Worm (Caenorhabditis elegans): ENCODE measurements around the gene sre-49.

Gene sre-49

ce11 chrII:12344787-12345186, 26.1 kb downstream of the sre-49 start, which contains the start of gene C44C11.6 (continued):
- TF ChIP-seq T26A8.4 (GFP tag; IDR thresholded peaks at IDR 0.05): 0 out of 2 replicates have a peak, but pooled peaks have one; percentile 38
- TF ChIP-seq Y105C5A.15 (GFP tag; IDR thresholded peaks at IDR 0.05): no peak
- 0 out of 2 replicates have a peak, but pooled peaks have one; percentile 26 for TF ChIP-seq zfp-3 (GFP tag; conservative IDR thresholded peaks at IDR 0.05)
- no peak for TF ChIP-seq ceh-32 (tag; optimal IDR thresholded peaks at IDR 0.05; ENCODE audit: poor library complexity)

- TF ChIP-seq php-3 (GFP tag; IDR thresholded peaks at IDR 0.05): 0 out of 2 replicates have a peak, but pooled peaks have one; percentile 12
- peak; percentile 26 for TF ChIP-seq mes-2 (tag; optimal IDR thresholded peaks at IDR 0.05; ENCODE audit: poor library complexity, severe bottlenecking)
- no peak for TF ChIP-seq ztf-11 (tag; optimal IDR thresholded peaks at IDR 0.05)
- peak; percentile 33; the same call in 1 of the 2 replicates for TF ChIP-seq ceh-44 (GFP tag; IDR thresholded peaks at IDR 0.05)
- TF ChIP-seq unc-62 (GFP tag; optimal IDR thresholded peaks at IDR 0.05 in 1 of 2): peak in 1 of 2 experiments; percentile 80
- no peak for TF ChIP-seq unc-62 (tag; optimal IDR thresholded peaks at IDR 0.05)
- no peak for TF ChIP-seq nhr-111 (GFP tag; optimal IDR thresholded peaks at IDR 0.05)
- peak; percentile 38 for TF ChIP-seq lin-13 (GFP tag; optimal IDR thresholded peaks at IDR 0.05)
Measured at ce11 chrII:12346289-12346989, 27.8 kb downstream of the sre-49 start.

- TF ChIP-seq T20F7.1 (GFP tag; optimal IDR thresholded peaks at IDR 0.05): no peak
- peak in 1 of 2 experiments; percentile 38 for TF ChIP-seq unc-62 (GFP tag; optimal IDR thresholded peaks at IDR 0.05 in 1 of 2)
- no peak for TF ChIP-seq unc-62 (tag; optimal IDR thresholded peaks at IDR 0.05)
- TF ChIP-seq ctbp-1 (GFP tag; IDR thresholded peaks at IDR 0.05): no peak
- TF ChIP-seq hmg-1.1 (GFP tag; IDR thresholded peaks at IDR 0.05): no peak
Measured at ce11 chrII:12348957-12349356, 30.3 kb downstream of the sre-49 start.

DNA sequence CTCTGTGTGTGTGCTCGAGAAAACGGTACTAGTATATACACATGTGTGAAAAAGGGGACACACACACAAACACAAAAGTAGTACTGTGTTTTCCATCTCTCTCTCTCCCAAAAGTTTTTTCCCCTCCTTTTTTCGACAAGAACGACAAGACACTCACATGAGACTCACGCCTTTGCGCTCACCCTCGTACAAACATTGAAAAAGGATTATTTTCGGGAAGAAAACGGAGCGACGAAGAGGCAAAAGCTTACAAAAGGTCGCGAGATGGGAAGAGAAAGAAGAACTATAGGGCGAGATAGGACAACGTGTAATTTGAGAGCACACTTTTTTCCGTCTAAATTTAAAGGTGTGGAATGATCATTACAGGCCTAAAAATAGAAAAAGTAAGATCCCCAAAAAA, 31.2 kb downstream of the sre-49 start:
- TF ChIP-seq nhr-28 (tag; optimal IDR thresholded peaks at IDR 0.05) (peak; percentile 32), daf-19 (GFP tag; conservative IDR thresholded peaks at IDR 0.05) (no peak), hlh-11 (tag; optimal IDR thresholded peaks at IDR 0.05) (peak; percentile 7), lir-3 (tag; optimal IDR thresholded peaks at IDR 0.05) (no peak), pqm-1 (tag; optimal IDR thresholded peaks at IDR 0.05) (no peak), unc-39 (tag; optimal IDR thresholded peaks at IDR 0.05) (no peak), ceh-82 (tag; optimal IDR thresholded peaks at IDR 0.05) (no peak), unc-130 (GFP tag; optimal IDR thresholded peaks at IDR 0.05) (no peak), T26A8.4 (GFP tag; IDR thresholded peaks at IDR 0.05) (0 out of 2 replicates have a peak, but pooled peaks have one; percentile 46), daf-16 (GFP tag; optimal IDR thresholded peaks at IDR 0.05) (no peak), daf-16 (tag; optimal IDR thresholded peaks at IDR 0.05) (peak; percentile 19), dve-1 (tag; optimal IDR thresholded peaks at IDR 0.05; ENCODE audit: insufficient read depth) (peak; percentile 53), mxl-3 (GFP tag; optimal IDR thresholded peaks at IDR 0.05) (no peak), snpc-1.2 (GFP tag; IDR thresholded peaks at IDR 0.05) (no peak), hlh-30 (tag; optimal IDR thresholded peaks at IDR 0.05; ENCODE audit: insufficient read depth) (peak; percentile 35), gei-8 (GFP tag; optimal IDR thresholded peaks at IDR 0.05) (no peak), D1046.2 (GFP tag; IDR thresholded peaks at IDR 0.05) (no peak)

DNA sequence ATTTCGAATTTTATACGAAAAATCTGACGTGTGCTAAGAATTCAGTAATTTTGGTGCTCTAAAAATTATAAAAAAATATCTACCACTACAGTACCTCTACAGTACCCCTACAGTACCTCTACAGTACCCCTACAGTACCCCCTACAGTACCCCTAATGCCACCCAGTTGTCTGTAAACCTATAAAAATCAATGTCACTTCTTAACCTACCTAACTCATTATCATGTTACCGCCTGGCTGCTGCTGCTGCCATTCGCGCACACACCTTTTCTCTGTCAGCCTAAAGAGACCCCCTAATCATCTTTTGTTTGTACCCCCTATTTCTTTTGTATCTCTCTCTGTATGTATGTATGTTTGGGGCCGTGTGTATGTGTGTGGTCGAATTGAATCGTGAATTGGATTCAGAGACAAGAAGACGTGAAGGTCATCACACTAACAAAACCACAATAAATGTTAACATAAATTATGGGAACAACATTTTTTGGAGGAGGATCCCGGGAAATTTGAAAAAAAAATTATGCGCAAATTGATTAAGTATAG, 32.2 kb downstream of the sre-49 start:
- TF ChIP-seq cey-2 (tag; optimal IDR thresholded peaks at IDR 0.05; ENCODE audit: borderline replicate concordance, insufficient read depth): no peak
- TF ChIP-seq Y105C5A.15 (GFP tag; IDR thresholded peaks at IDR 0.05): no peak
- TF ChIP-seq madf-5 (GFP tag; IDR thresholded peaks at IDR 0.05): no peak
- TF ChIP-seq nhr-28 (tag; optimal IDR thresholded peaks at IDR 0.05): peak; percentile 43
- TF ChIP-seq aha-1 (tag): peak; percentile 40
- peak; percentile 30 for TF ChIP-seq mes-2 (tag; optimal IDR thresholded peaks at IDR 0.05; ENCODE audit: poor library complexity, severe bottlenecking)
- peak in 1 of 2 experiments; percentile 40 for TF ChIP-seq lsy-2 (tag; optimal IDR thresholded peaks at IDR 0.05)
- no peak for TF ChIP-seq zfp-3 (GFP tag; conservative IDR thresholded peaks at IDR 0.05)
- peak in 1 of 2 experiments; percentile 9 for TF ChIP-seq mdl-1 (tag; optimal IDR thresholded peaks at IDR 0.05)

Data from whole organism, L4 larva.